Worm (Caenorhabditis elegans): ENCODE data around the gene col-164.

Gene col-164

ce11 chrX:2114171-2114570, 20.9 kb downstream of the col-164 start:
- no peak for TF ChIP-seq pbrm-1 (GFP tag; IDR thresholded peaks at IDR 0.05)

- TF ChIP-seq dox-1 (GFP tag; IDR thresholded peaks at IDR 0.05) = peak; percentile 47; the same call in 1 of the 2 replicates
- 0 out of 2 replicates have a peak, but pooled peaks have one; percentile 40 for TF ChIP-seq ceh-58 (GFP tag; IDR thresholded peaks at IDR 0.05)
- TF ChIP-seq dpl-1 (GFP tag; optimal IDR thresholded peaks at IDR 0.05) = no peak
- no peak for TF ChIP-seq attf-3 (GFP tag; conservative IDR thresholded peaks at IDR 0.05)
Observed at ce11 chrX:2116304-2116867, 23.1 kb downstream of the col-164 start.

- TF ChIP-seq madf-3 (GFP tag; IDR thresholded peaks at IDR 0.05) (no peak), nhr-90 (tag; optimal IDR thresholded peaks at IDR 0.05) (no peak), ceh-100 (GFP tag; IDR thresholded peaks at IDR 0.05) (no peak), F57C9.4 (tag; optimal IDR thresholded peaks at IDR 0.05) (no peak), F57A8.1 (GFP tag; optimal IDR thresholded peaks at IDR 0.05) (no peak), hmg-1.2 (GFP tag; IDR thresholded peaks at IDR 0.05) (no peak), efl-1 (GFP tag; optimal IDR thresholded peaks at IDR 0.05) (no peak), cebp-1 (GFP tag; IDR thresholded peaks at IDR 0.05) (no peak), cebp-1 (tag; optimal IDR thresholded peaks at IDR 0.05) (no peak)
Observed at ce11 chrX:2118162-2118561, 24.9 kb downstream of the col-164 start, which contains the start of gene swip-10. TSS of gene swip-10 (minus strand) at chrX:2118262.

- TF ChIP-seq T07F8.4 (tag; optimal IDR thresholded peaks at IDR 0.05) (no peak), sdz-38 (tag; optimal IDR thresholded peaks at IDR 0.05) (no peak), cebp-2 (GFP tag; IDR thresholded peaks at IDR 0.05) (no peak), K12H6.12 (tag; optimal IDR thresholded peaks at IDR 0.05) (no peak), dox-1 (GFP tag; IDR thresholded peaks at IDR 0.05) (no peak), F52B5.7 (tag; optimal IDR thresholded peaks at IDR 0.05) (no peak), atf-7 (tag; optimal IDR thresholded peaks at IDR 0.05) (no peak), K11D2.4 (GFP tag; IDR thresholded peaks at IDR 0.05) (no peak), let-607 (tag; optimal IDR thresholded peaks at IDR 0.05) (no peak), F57A8.1 (GFP tag; optimal IDR thresholded peaks at IDR 0.05) (no peak), egrh-3 (GFP tag; IDR thresholded peaks at IDR 0.05) (no peak)
Observed at ce11 chrX:2120961-2121360, 27.7 kb downstream of the col-164 start, which contains the start of gene gpa-5. TSS of gene gpa-5 (minus strand) at chrX:2121061.

- no peak for TF ChIP-seq tbp1 (GFP tag; optimal IDR thresholded peaks at IDR 0.05)
- TF ChIP-seq F22D6.2 (tag; optimal IDR thresholded peaks at IDR 0.05) = no peak
- no peak for TF ChIP-seq ceh-100 (GFP tag; IDR thresholded peaks at IDR 0.05)
- TF ChIP-seq egrh-3 (GFP tag; IDR thresholded peaks at IDR 0.05) = no peak
- TF ChIP-seq dpl-1 (GFP tag; optimal IDR thresholded peaks at IDR 0.05) = no peak
- TF ChIP-seq ztf-28 (GFP tag; IDR thresholded peaks at IDR 0.05) = no peak
- TF ChIP-seq rec-8 (tag; optimal IDR thresholded peaks at IDR 0.05) = no peak
- no peak for TF ChIP-seq mes-4 (tag; optimal IDR thresholded peaks at IDR 0.05)
- no peak for TF ChIP-seq atf-7 (tag; optimal IDR thresholded peaks at IDR 0.05)
- TF ChIP-seq hmg-1.2 (GFP tag; IDR thresholded peaks at IDR 0.05) = no peak
- no peak for TF ChIP-seq Y67H2A.10 (GFP tag; conservative IDR thresholded peaks at IDR 0.05)
- no peak for TF ChIP-seq cebp-1 (GFP tag; IDR thresholded peaks at IDR 0.05)
- no peak for TF ChIP-seq cebp-1 (tag; optimal IDR thresholded peaks at IDR 0.05)
- TF ChIP-seq F23B12.7 (tag; optimal IDR thresholded peaks at IDR 0.05; ENCODE audit: insufficient read depth) = no peak
- TF ChIP-seq B0019.2 (GFP tag; conservative IDR thresholded peaks at IDR 0.05) = no peak
- no peak for TF ChIP-seq snpc-1.1 (tag; optimal IDR thresholded peaks at IDR 0.05; ENCODE audit: insufficient read depth)
- TF ChIP-seq B0336.3 (GFP tag; IDR thresholded peaks at IDR 0.05) = no peak
- no peak for TF ChIP-seq dox-1 (GFP tag; IDR thresholded peaks at IDR 0.05)
- TF ChIP-seq athp-1 (tag; optimal IDR thresholded peaks at IDR 0.05) = no peak
Observed at ce11 chrX:2130141-2130540, 36.9 kb downstream of the col-164 start, which contains the start of gene F53B1.8. TSS of gene F53B1.8 (minus strand) at chrX:2130241.

Measured in whole organism, young adult.